Worm (Caenorhabditis elegans) whole organism, young adult: Measurements from ENCODE around the gene lin-49.

Source experiments
- ama-1 ChIP-seq, 3 experiments: fragments of 150-350 bp in 1 of 3; sonication (generic microtip) in 2 of 3; optimal IDR thresholded peaks; 2 replicates each; lab custom pipeline; 2014 to 2018; ENCODE audit warnings: missing biosample characterization in 2 of 3, missing genetic modification characterization in 2 of 3, missing genetic modification reagents in 2 of 3
- pbrm-1 ChIP-seq: fragments of 200-800 bp; sonication (Bioruptor generic); IDR thresholded peaks from 2 replicates; pipeline ENCODE4 v1.3.6; 2022; ENCODE audit warnings: missing genetic modification reagents, missing genetic modification characterization, missing compliant biosample characterization
- snpc-4 ChIP-seq, 5 experiments: fragments of 150-350 bp in 1 of 5; sonication (generic microtip) in 4 of 5; optimal IDR thresholded peaks; 2 replicates each; lab custom pipeline; 2014 to 2018; ENCODE audit warnings: missing genetic modification characterization in 5 of 5, missing biosample characterization in 3 of 5, antibody characterized with exemption in 2 of 5, mild to moderate bottlenecking in 2 of 5, missing compliant biosample characterization in 2 of 5, missing genotype in 2 of 5, moderate library complexity in 2 of 5, missing genetic modification reagents in 1 of 5

DNA sequence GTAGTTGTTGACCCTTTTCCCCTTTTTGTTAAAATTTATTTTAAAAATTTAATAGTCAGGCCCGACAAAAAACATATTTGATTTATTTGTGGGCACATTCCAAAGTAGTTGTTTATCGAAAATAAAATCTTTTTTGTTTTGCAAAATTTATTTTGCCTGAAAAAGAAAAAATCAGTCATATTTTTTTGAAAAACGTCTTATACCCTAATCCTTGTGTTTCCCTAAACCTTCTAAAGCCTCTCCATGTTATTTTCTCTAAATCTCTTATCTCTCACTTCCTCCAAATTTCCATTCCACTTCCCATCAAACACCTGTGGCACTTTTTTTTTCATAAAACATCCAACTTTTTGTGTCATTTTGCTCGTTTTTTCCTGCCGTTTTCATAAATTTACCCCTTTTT, 12.3 kb upstream of the lin-49 start:
- TF ChIP-seq snpc-4 (GFP tag; optimal IDR thresholded peaks at IDR 0.05; lab: Kevin White, UChicago) (no peak), snpc-4 (tag; optimal IDR thresholded peaks at IDR 0.05; lab: Kevin White, UChicago) (no peak), pbrm-1 (GFP tag; lab: Robert Waterston, UW) (no peak), ama-1 (optimal IDR thresholded peaks at IDR 0.05; lab: Kevin White, UChicago) (no peak), ama-1 (GFP tag; optimal IDR thresholded peaks at IDR 0.05; lab: Kevin White, UChicago) (no peak)
